Fruit fly (Drosophila melanogaster): ENCODE data around the gene CG42655.
A peak's percentile ranks its signal among the peaks of the same experiment; 100 is the strongest.

The CG42655 gene

DNA sequence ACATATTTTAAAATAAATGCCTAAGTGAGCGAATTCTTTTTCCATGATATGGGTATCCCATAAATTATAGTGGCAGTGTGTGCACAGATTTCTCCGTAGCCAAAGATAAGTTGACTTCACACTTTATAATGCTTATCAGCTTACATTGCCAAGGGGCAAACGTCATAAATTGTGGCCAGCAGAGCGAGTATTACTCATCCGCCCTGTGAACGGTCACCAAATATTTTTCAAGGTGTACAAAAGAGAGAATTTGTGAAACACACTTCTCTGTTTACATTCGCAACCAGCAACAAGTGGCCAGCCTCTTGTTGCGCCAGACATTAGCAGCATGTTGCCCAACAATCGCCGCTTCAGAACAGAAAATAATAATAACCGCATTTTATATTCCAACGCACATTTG lies 20.6 kb downstream of the CG42655 start (continued):
- TF ChIP-seq Hand (GFP tag; optimal IDR thresholded peaks at IDR 0.05) (no peak), CG1602 (GFP tag; optimal IDR thresholded peaks at IDR 0.05) (no peak), Fer3 (tag; optimal IDR thresholded peaks at IDR 0.05) (peak; percentile 19), CG12744 (GFP tag; optimal IDR thresholded peaks at IDR 0.05) (no peak), CG2199 (GFP tag; IDR thresholded peaks at IDR 0.05) (peak; percentile 53; the same call in 1 of the 3 replicates), Dad (GFP tag; optimal IDR thresholded peaks at IDR 0.05) (no peak), bigmax (GFP tag; optimal IDR thresholded peaks at IDR 0.05) (no peak), zf30C (GFP tag; optimal IDR thresholded peaks at IDR 0.05) (peak; percentile 70), CG2889 (GFP tag; IDR thresholded peaks at IDR 0.05) (no peak), dm (GFP tag; optimal IDR thresholded peaks at IDR 0.05) (no peak), CG13775 (GFP tag; optimal IDR thresholded peaks at IDR 0.05) (no peak), Taf1 (GFP tag; IDR thresholded peaks at IDR 0.05) (no peak), Hr39 (optimal IDR thresholded peaks at IDR 0.05) (no peak), CTCF (GFP tag; optimal IDR thresholded peaks at IDR 0.05) (peak; percentile 18), ham (GFP tag; IDR thresholded peaks at IDR 0.05) (no peak), Stat92E (GFP tag; optimal IDR thresholded peaks at IDR 0.05) (no peak), CG16813 (GFP tag; IDR thresholded peaks at IDR 0.05; ENCODE audit: partially characterized antibody) (no peak), corto (GFP tag; optimal IDR thresholded peaks at IDR 0.05) (no peak), ewg (GFP tag; optimal IDR thresholded peaks at IDR 0.05) (no peak), CG10543 (GFP tag; optimal IDR thresholded peaks at IDR 0.05) (peak; percentile 34), CG12769 (tag; optimal IDR thresholded peaks at IDR 0.05) (peak; percentile 12), Pdp1 (GFP tag; optimal IDR thresholded peaks at IDR 0.05) (peak in 1 of 2 experiments; percentile 26), CG9876 (GFP tag; optimal IDR thresholded peaks at IDR 0.05) (no peak), maf-S (GFP tag; optimal IDR thresholded peaks at IDR 0.05) (no peak), row (GFP tag; IDR thresholded peaks at IDR 0.05) (no peak; the same call in 2 of the 3 replicates), pfk (GFP tag; optimal IDR thresholded peaks at IDR 0.05) (no peak), Abd-B (GFP tag; optimal IDR thresholded peaks at IDR 0.05) (no peak), bowl (GFP tag; IDR thresholded peaks at IDR 0.05) (no peak), Bgb (GFP tag; IDR thresholded peaks at IDR 0.05; ENCODE audit: partially characterized antibody) (no peak), HHEX (GFP tag; optimal IDR thresholded peaks at IDR 0.05) (peak; percentile 52), CG6765 (GFP tag; optimal IDR thresholded peaks at IDR 0.05) (peak; percentile 3), unc-4 (GFP tag; IDR thresholded peaks at IDR 0.05; ENCODE audit: partially characterized antibody) (no peak), pb (GFP tag; optimal IDR thresholded peaks at IDR 0.05) (no peak), CG7786 (GFP tag; optimal IDR thresholded peaks at IDR 0.05) (peak; percentile 11), CG8388 (GFP tag; optimal IDR thresholded peaks at IDR 0.05) (peak; percentile 82), CG12219 (GFP tag; optimal IDR thresholded peaks at IDR 0.05) (peak; percentile 51), CG7839 (tag; optimal IDR thresholded peaks at IDR 0.05) (peak; percentile 14), ci (GFP tag; IDR thresholded peaks at IDR 0.05) (peak; percentile 71; the same call in 2 of the 3 replicates), gt (GFP tag; IDR thresholded peaks at IDR 0.05) (no peak), Hr78 (GFP tag; optimal IDR thresholded peaks at IDR 0.05) (peak in 1 of 2 experiments; percentile 28), CG2120 (GFP tag; optimal IDR thresholded peaks at IDR 0.05) (peak; percentile 64), E2f2 (GFP tag; IDR thresholded peaks at IDR 0.05) (no peak), wek (GFP tag; optimal IDR thresholded peaks at IDR 0.05) (peak; percentile 78), CG1603 (tag; optimal IDR thresholded peaks at IDR 0.05) (peak; percentile 47), CG13424 (tag; optimal IDR thresholded peaks at IDR 0.05) (peak; percentile 24), dpn (GFP tag; optimal IDR thresholded peaks at IDR 0.05) (peak; percentile 21 to 41), Eip74EF (GFP tag; optimal IDR thresholded peaks at IDR 0.05) (no peak), mirr (GFP tag; optimal IDR thresholded peaks at IDR 0.05) (peak; percentile 69), Hmr (GFP tag; optimal IDR thresholded peaks at IDR 0.05) (peak; percentile 69), CG1233 (GFP tag; optimal IDR thresholded peaks at IDR 0.05) (peak; percentile 8)
